Worm (Caenorhabditis elegans) whole organism, L2 larva: ENCODE data around the gene glna-2.

Source experiments
- ama-1 ChIP-seq: fragments of 150-350 bp; optimal IDR thresholded peaks from 2 replicates; lab custom pipeline; 2018; ENCODE audit warnings: inconsistent platforms
- elt-3 ChIP-seq: sonication (generic microtip); optimal IDR thresholded peaks from 2 replicates; lab custom pipeline; 2017; ENCODE audit warnings: missing biosample characterization, missing genetic modification characterization
- lin-11 ChIP-seq: fragments of 150-350 bp; sonication (generic microtip); optimal IDR thresholded peaks from 2 replicates; lab custom pipeline; 2014; ENCODE audit warnings: missing biosample characterization, missing genetic modification characterization, inconsistent platforms, mixed read lengths
- nhr-12 ChIP-seq: fragments of 150-350 bp; optimal IDR thresholded peaks from 2 replicates; lab custom pipeline; 2014; ENCODE audit warnings: missing biosample characterization, missing genetic modification characterization
- nhr-6 ChIP-seq: fragments of 150-350 bp; optimal IDR thresholded peaks from 2 replicates; lab custom pipeline; 2014; ENCODE audit warnings: missing biosample characterization, missing genetic modification characterization
- peb-1 ChIP-seq: fragments of 150-350 bp; optimal IDR thresholded peaks from 2 replicates; lab custom pipeline; 2014; ENCODE audit warnings: missing biosample characterization, missing genetic modification characterization

DNA sequence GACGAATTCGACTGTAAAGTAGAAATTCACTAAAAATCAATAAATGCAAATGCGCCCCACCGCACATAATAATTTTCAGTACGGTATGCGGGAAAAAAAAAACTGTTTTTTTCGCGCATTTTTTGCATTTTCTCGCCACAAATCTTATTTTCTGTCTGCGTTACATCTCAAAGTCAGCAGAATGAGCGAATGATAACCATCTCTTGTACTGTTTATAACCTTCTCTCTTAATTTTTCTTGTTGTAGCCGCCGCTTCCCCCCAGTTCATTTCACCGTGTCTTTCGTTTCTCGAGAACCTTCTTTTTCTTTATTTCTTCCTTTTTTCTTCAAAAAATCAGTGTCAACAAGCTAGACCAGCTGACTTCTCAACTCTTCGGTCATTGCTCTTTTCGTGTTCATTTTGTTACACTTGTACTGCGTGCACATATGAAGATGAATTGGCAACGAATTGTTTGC lies 7.1 kb downstream of the glna-2 start:
- TF ChIP-seq ama-1 (lab: Kevin White, UChicago) = peak; percentile 66
- TF ChIP-seq nhr-6 = no peak
- TF ChIP-seq elt-3 = no peak
- no peak for TF ChIP-seq peb-1
- no peak for TF ChIP-seq nhr-12 (tag; lab: Kevin White, UChicago)
- no peak for TF ChIP-seq lin-11
